Worm (Caenorhabditis elegans) whole organism, early embryonic: ENCODE results near the gene lin-24.

ENCODE experiments used
- B0310.2 ChIP-seq: sonication (generic microtip); optimal IDR thresholded peaks from 2 replicates; lab custom pipeline; 2016; ENCODE audit warnings: mild to moderate bottlenecking, missing genetic modification characterization, missing compliant biosample characterization
- F13C5.2 ChIP-seq: sonication (generic microtip); optimal IDR thresholded peaks from 2 replicates; lab custom pipeline; 2017; ENCODE audit warnings: mild to moderate bottlenecking, missing genetic modification characterization, inconsistent platforms, missing compliant biosample characterization
- aly-1 ChIP-seq: sonication (generic microtip); optimal IDR thresholded peaks from 2 replicates; lab custom pipeline; 2016; ENCODE audit warnings: missing genetic modification characterization, missing compliant biosample characterization
- ama-1 ChIP-seq: fragments of 150-350 bp; optimal IDR thresholded peaks from 2 replicates; lab custom pipeline; 2014
- ceh-13 ChIP-seq: fragments of 200-800 bp; sonication (Bioruptor generic); optimal IDR thresholded peaks from 2 replicates; lab custom pipeline; 2018; ENCODE audit warnings: mild to moderate bottlenecking, missing genetic modification characterization, missing compliant biosample characterization
- ceh-36 ChIP-seq: sonication (generic microtip); optimal IDR thresholded peaks from 2 replicates; lab custom pipeline; 2016; ENCODE audit warnings: missing genetic modification characterization, inconsistent platforms, missing compliant biosample characterization
- ets-7 ChIP-seq: sonication (generic microtip); optimal IDR thresholded peaks from 2 replicates; lab custom pipeline; 2016; ENCODE audit warnings: missing genotype, missing genetic modification characterization, missing compliant biosample characterization
- flt-1 ChIP-seq: fragments of 200-800 bp; sonication (Bioruptor generic); IDR thresholded peaks from 2 replicates; pipeline ENCODE4 v1.3.6; 2022; ENCODE audit warnings: missing genetic modification characterization, missing compliant biosample characterization
- hmbx-1 ChIP-seq: sonication (generic microtip); optimal IDR thresholded peaks from 2 replicates; lab custom pipeline; 2016; ENCODE audit warnings: mild to moderate bottlenecking, missing genetic modification characterization, missing compliant biosample characterization
- hmg-4 ChIP-seq: fragments of 200-800 bp; sonication (Bioruptor generic); optimal IDR thresholded peaks from 2 replicates; lab custom pipeline; 2018; ENCODE audit warnings: mild to moderate bottlenecking, missing genetic modification characterization, missing compliant biosample characterization
- hnd-1 ChIP-seq: sonication (generic microtip); optimal IDR thresholded peaks from 2 replicates; lab custom pipeline; 2016; ENCODE audit warnings: missing genetic modification characterization, missing compliant biosample characterization
- pes-1 ChIP-seq: fragments of 200-800 bp; sonication (Bioruptor generic); IDR thresholded peaks from 2 replicates; pipeline ENCODE4 v1.3.6; 2022; ENCODE audit warnings: missing genetic modification reagents, missing genetic modification characterization, missing compliant biosample characterization
- scrt-1 ChIP-seq: fragments of 200-800 bp; sonication (Bioruptor generic); IDR thresholded peaks from 2 replicates; pipeline ENCODE4 v1.3.6; 2022; ENCODE audit warnings: missing genetic modification characterization, missing compliant biosample characterization
- sea-1 ChIP-seq: fragments of 200-800 bp; sonication (Bioruptor generic); conservative IDR thresholded peaks from 2 replicates; pipeline ENCODE4 v1.3.6; 2022; ENCODE audit warnings: missing genetic modification characterization, missing compliant biosample characterization
- tbx-11 ChIP-seq: fragments of 200-800 bp; sonication (Bioruptor generic); IDR thresholded peaks from 2 replicates; pipeline ENCODE4 v1.3.6; 2022; ENCODE audit warnings: missing genetic modification characterization, missing compliant biosample characterization
- tbx-37 ChIP-seq: fragments of 200-800 bp; sonication (Bioruptor generic); conservative IDR thresholded peaks from 2 replicates; pipeline ENCODE4 v1.3.6; 2022; ENCODE audit warnings: missing genetic modification reagents, missing genetic modification characterization, missing compliant biosample characterization
- tra-4 ChIP-seq: sonication (generic microtip); optimal IDR thresholded peaks from 2 replicates; lab custom pipeline; 2017; ENCODE audit warnings: missing genetic modification characterization, missing compliant biosample characterization

lin-24 gene

ce11 chrIV:12110339-12110738, 19.0 kb upstream of the lin-24 start, which contains the start of gene col-129:
col-129 (minus strand) TSS chrIV:12110439.
- TF ChIP-seq B0310.2 (tag; lab: Kevin White, UChicago), result no peak
- no peak for TF ChIP-seq tbx-37 (GFP tag; lab: Robert Waterston, UW)
- no peak for TF ChIP-seq ceh-13
- TF ChIP-seq scrt-1 (GFP tag; lab: Robert Waterston, UW), result no peak

DNA sequence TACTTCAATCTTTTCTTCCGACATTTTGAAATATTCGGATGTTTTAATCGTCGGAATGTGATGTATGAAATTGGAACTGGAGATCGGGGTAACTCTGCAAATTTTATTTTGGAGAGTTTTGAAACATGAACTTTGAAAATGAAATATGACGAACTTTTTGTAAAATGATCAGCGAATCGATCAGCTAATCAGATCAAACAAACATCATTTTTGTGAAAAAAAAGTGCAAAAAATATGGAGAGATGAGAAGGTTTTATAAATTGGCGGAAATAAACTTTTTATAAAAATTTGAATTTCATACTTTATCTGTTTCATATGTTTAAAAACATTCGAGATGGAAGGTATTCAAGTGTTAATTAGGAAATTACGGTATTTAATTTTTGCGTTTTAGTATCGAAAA, 17.8 kb upstream of the lin-24 start, which contains the start of gene dlc-2:
Gene dlc-2 (minus strand): TSS at position 101 of the 400 bp plus-strand sequence.
- no peak for TF ChIP-seq F13C5.2
- TF ChIP-seq scrt-1 (GFP tag; lab: Robert Waterston, UW), result no peak
- TF ChIP-seq flt-1 (GFP tag; lab: Robert Waterston, UW), result no peak
- no peak for TF ChIP-seq sea-1
- TF ChIP-seq ets-7 (tag; lab: Kevin White, UChicago), result no peak
- TF ChIP-seq B0310.2 (tag; lab: Kevin White, UChicago), result no peak
- no peak for TF ChIP-seq hnd-1
- no peak for TF ChIP-seq hmg-4
- TF ChIP-seq tbx-11 (GFP tag; lab: Robert Waterston, UW), result no peak
- no peak for TF ChIP-seq pes-1 (GFP tag; lab: Robert Waterston, UW)
- TF ChIP-seq tra-4 (tag; lab: Kevin White, UChicago), result no peak

DNA sequence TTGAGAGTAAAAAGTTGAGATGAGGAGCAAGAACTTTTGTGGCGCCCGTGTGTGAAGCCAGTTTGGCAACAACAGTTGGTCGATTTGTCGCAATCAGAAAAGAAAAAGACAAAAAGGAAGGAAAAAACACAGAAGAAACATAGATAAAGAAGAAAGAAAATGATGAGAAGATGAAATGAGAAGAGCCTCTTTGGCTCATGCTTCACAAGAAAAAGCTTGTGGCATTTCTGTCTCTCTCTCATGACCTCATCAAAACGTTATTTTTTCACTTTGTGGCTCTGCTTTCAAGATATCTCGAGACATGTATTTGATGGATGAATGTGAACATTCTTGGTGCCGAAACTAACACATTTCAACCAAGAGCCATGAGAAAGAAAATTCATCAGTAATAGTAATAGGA, 16.2 kb upstream of the lin-24 start:
- TF ChIP-seq hnd-1, result no peak
- no peak for TF ChIP-seq tra-4 (tag; lab: Kevin White, UChicago)
- TF ChIP-seq ceh-36 (tag; lab: Kevin White, UChicago), result no peak

ce11 chrIV:12114498-12114897, 14.8 kb upstream of the lin-24 start:
- TF ChIP-seq ceh-36 (tag; lab: Kevin White, UChicago) (no peak), hmbx-1 (tag; lab: Kevin White, UChicago) (no peak), tbx-37 (GFP tag; lab: Robert Waterston, UW) (no peak), F13C5.2 (no peak), tbx-11 (GFP tag; lab: Robert Waterston, UW) (no peak)

ce11 chrIV:12120536-12120935, 8.8 kb upstream of the lin-24 start:
- TF ChIP-seq F13C5.2 (no peak), flt-1 (GFP tag; lab: Robert Waterston, UW) (no peak), hnd-1 (no peak), tbx-11 (GFP tag; lab: Robert Waterston, UW) (no peak), tbx-37 (GFP tag; lab: Robert Waterston, UW) (no peak), sea-1 (no peak), hmbx-1 (tag; lab: Kevin White, UChicago) (no peak), tra-4 (tag; lab: Kevin White, UChicago) (no peak), ceh-13 (no peak), ama-1 (lab: Kevin White, UChicago) (no peak), aly-1 (no peak), ets-7 (tag; lab: Kevin White, UChicago) (no peak), B0310.2 (tag; lab: Kevin White, UChicago) (no peak), pes-1 (GFP tag; lab: Robert Waterston, UW) (no peak), hmg-4 (no peak), scrt-1 (GFP tag; lab: Robert Waterston, UW) (no peak), ceh-36 (tag; lab: Kevin White, UChicago) (no peak)

DNA sequence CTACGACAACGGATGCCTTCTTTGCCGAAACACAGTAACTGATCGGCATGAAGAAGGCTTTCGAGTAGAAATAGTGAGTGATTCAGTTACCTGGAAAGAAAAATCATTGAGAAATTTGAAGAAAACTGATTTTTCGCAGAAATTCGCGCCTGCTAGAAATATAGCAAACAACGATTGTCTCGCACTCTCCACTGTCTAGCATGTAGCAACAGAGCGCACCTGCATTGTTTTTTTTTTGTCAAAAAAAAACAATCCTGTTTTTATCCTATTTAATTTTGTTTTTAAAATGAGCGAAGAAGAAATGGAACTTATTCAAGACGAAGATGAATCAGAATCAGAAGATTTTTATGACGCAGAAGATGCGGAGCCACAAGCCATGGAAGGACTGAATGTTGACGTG, 8.2 kb upstream of the lin-24 start, which contains the start of the genes ddb-1 and M18.6:
Gene ddb-1 (minus strand): TSS at position 90 of the 400 bp plus-strand sequence.
Gene M18.6 (plus strand): TSS at position 235 of the 400 bp plus-strand sequence.
- TF ChIP-seq hnd-1 (no peak), ama-1 (lab: Kevin White, UChicago) (no peak), aly-1 (no peak), ets-7 (tag; lab: Kevin White, UChicago) (no peak), tbx-11 (GFP tag; lab: Robert Waterston, UW) (no peak), scrt-1 (GFP tag; lab: Robert Waterston, UW) (no peak), sea-1 (no peak), flt-1 (GFP tag; lab: Robert Waterston, UW) (no peak), pes-1 (GFP tag; lab: Robert Waterston, UW) (no peak), tra-4 (tag; lab: Kevin White, UChicago) (no peak)

DNA sequence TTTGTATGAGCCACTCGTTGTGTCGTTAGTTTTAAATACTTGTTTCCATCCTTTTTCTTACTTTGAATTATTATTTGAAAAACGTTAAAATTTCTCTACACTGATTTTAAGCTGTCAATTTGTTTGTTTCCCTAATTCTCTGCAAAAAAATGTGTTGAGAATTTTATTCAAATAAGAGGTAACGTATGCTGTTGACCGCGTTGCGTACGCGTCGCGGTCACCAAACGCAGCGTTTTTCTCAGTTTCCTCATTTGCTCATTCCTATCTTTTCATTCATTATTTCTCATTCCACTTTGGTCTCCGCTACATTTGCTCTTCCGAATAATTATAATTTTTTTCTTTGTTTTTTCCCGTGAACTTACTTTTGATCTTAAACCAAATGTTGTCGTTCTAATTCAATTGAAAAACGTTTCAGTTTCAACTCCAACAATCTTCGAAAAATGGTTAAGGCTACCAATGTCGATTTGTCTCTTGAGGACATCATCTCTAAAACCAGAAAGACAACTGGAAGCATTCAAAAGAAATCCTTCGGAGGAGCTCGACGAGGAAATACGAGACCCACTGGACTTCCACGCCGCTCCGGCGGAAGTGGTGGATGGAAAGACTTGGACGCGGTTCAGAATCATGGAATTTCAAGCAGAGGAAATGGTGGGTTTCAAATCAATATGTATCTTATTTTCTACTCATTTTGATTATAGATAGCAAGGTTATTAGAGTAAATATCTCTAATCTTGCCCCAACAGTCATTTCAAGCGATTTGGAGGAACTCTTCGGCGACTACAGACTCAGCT, 6.2 kb upstream of the lin-24 start, which contains the start of gene aly-3:
Gene aly-3 (plus strand): TSS at position 409 of the 791 bp plus-strand sequence.
- no peak for TF ChIP-seq aly-1
- peak; percentile 19 for TF ChIP-seq F13C5.2

DNA sequence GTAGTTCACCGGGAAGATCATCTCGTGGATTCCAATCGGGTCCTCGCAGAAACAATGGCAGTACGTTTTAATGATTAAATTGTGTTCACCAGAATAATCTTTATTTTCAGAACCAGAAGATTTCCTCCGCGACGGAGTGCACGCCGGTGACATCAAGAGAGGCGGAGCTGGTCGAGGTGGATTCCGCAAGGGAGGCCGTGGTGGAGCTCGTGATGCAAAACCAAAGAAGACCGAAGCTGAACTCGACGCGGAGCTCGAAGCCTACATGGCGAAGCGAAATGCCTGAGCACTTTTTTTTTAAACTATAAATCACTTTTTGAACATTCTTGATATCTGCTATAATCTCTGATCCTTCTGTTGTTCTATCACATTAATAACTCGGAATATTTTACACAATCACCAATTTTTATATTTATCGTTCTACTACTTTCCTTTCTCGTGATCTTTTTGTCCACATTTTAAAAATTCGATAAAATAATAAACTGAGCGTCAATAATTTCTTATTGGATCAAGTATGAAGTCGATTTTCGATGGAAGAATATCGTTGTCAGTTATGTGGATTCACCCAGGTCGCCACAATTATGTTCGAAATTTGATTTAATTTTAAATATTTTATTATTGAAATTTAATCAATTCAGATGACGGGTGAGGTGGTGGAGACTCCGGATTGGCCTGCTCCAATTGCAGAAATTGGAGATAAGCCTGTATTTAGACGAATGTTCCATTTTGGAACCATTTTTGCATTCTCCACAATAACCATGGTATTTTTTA, 4.8 kb upstream of the lin-24 start, which contains the start of gene dhhc-6:
Gene dhhc-6 (plus strand): TSS at position 639 of the 771 bp plus-strand sequence.
- TF ChIP-seq hmg-4, result no peak
- TF ChIP-seq tra-4 (tag; lab: Kevin White, UChicago), result no peak
- no peak for TF ChIP-seq B0310.2 (tag; lab: Kevin White, UChicago)
- TF ChIP-seq F13C5.2, result no peak
- no peak for TF ChIP-seq aly-1
- no peak for TF ChIP-seq flt-1 (GFP tag; lab: Robert Waterston, UW)
- no peak for TF ChIP-seq scrt-1 (GFP tag; lab: Robert Waterston, UW)
- no peak for TF ChIP-seq ama-1 (lab: Kevin White, UChicago)
- no peak for TF ChIP-seq ceh-13
